Worm (Caenorhabditis elegans) whole organism, L4 larva: ENCODE measurements around the gene srx-125.

Source experiments
- D1046.2 ChIP-seq: fragments of 200-800 bp; sonication (Bioruptor generic); IDR thresholded peaks from 2 replicates; pipeline ENCODE4 v1.3.6; 2022; ENCODE audit warnings: missing genetic modification characterization, missing compliant biosample characterization
- F26F4.8 ChIP-seq: fragments of 200-800 bp; sonication (Bioruptor generic); conservative IDR thresholded peaks from 2 replicates; pipeline ENCODE4 v1.3.6; 2022; ENCODE audit warnings: missing genetic modification characterization, missing compliant biosample characterization
- T26A8.4 ChIP-seq: fragments of 200-800 bp; sonication (Bioruptor generic); IDR thresholded peaks from 2 replicates; pipeline ENCODE4 v1.3.6; 2022; ENCODE audit warnings: missing genetic modification characterization, missing compliant biosample characterization
- Y48G9A.11 ChIP-seq: fragments of 200-800 bp; sonication (Bioruptor generic); IDR thresholded peaks from 2 replicates; pipeline ENCODE4 v1.3.6; 2022; ENCODE audit warnings: missing genetic modification reagents, missing genetic modification characterization, missing compliant biosample characterization
- Y75B8A.6 ChIP-seq: fragments of 200-800 bp; sonication (Bioruptor generic); IDR thresholded peaks from 2 replicates; pipeline ENCODE4 v1.3.6; 2022; ENCODE audit warnings: missing genetic modification reagents, missing genetic modification characterization, missing compliant biosample characterization
- aha-1 ChIP-seq: fragments of 150-350 bp; peaks from one replicate; lab custom pipeline; 2014; ENCODE audit warnings: missing biosample characterization, missing genetic modification characterization
- aly-2 ChIP-seq: sonication (generic microtip); optimal IDR thresholded peaks from 2 replicates; lab custom pipeline; 2018; ENCODE audit warnings: missing biosample characterization, missing genetic modification characterization
- ama-1 ChIP-seq: fragments of 150-350 bp; optimal IDR thresholded peaks from 2 replicates; lab custom pipeline; 2014; ENCODE audit warnings: inconsistent platforms, mixed read lengths
- ceh-32 ChIP-seq: sonication (generic microtip); optimal IDR thresholded peaks from 2 replicates; lab custom pipeline; 2016; ENCODE audit warnings: mild to moderate bottlenecking, missing genetic modification characterization, missing compliant biosample characterization; ENCODE audit not compliant: poor library complexity
- ceh-44 ChIP-seq: fragments of 200-800 bp; sonication (Bioruptor generic); IDR thresholded peaks from 2 replicates; pipeline ENCODE4 v1.3.6; 2022; ENCODE audit warnings: missing genetic modification reagents, missing genetic modification characterization, missing compliant biosample characterization
- ceh-62 ChIP-seq: sonication (generic microtip); optimal IDR thresholded peaks from 2 replicates; lab custom pipeline; 2017; ENCODE audit warnings: missing biosample characterization, missing genetic modification characterization
- cey-2 ChIP-seq: sonication (generic microtip); optimal IDR thresholded peaks from 3 replicates; lab custom pipeline; 2017; ENCODE audit warnings: missing genetic modification characterization, mild to moderate bottlenecking, missing compliant biosample characterization, antibody characterized with exemption, borderline replicate concordance; ENCODE audit not compliant: insufficient read depth
- dpl-1 ChIP-seq: fragments of 150-350 bp; optimal IDR thresholded peaks from 2 replicates; lab custom pipeline; 2014; ENCODE audit warnings: missing biosample characterization, missing genetic modification reagents, missing genetic modification characterization
- hlh-30 ChIP-seq: sonication (generic microtip); optimal IDR thresholded peaks from 2 replicates; lab custom pipeline; 2017; ENCODE audit warnings: antibody characterized with exemption, mild to moderate bottlenecking, missing genetic modification characterization, missing compliant biosample characterization; ENCODE audit not compliant: insufficient read depth
- hmg-1.1 ChIP-seq: fragments of 200-800 bp; sonication (Bioruptor generic); IDR thresholded peaks from 2 replicates; pipeline ENCODE4 v1.3.6; 2022; ENCODE audit warnings: missing genetic modification reagents, missing genetic modification characterization, missing compliant biosample characterization
- jun-1 ChIP-seq: fragments of 150-350 bp; optimal IDR thresholded peaks from 2 replicates; lab custom pipeline; 2014; ENCODE audit warnings: missing biosample characterization, missing genetic modification reagents, missing genetic modification characterization
- lim-7 ChIP-seq: fragments of 200-800 bp; sonication (Bioruptor generic); IDR thresholded peaks from 2 replicates; pipeline ENCODE4 v1.3.6; 2022; ENCODE audit warnings: missing genetic modification characterization, missing compliant biosample characterization
- lin-13 ChIP-seq: fragments of 150-350 bp; optimal IDR thresholded peaks from 2 replicates; lab custom pipeline; 2014; ENCODE audit warnings: missing biosample characterization, missing genetic modification reagents, missing genetic modification characterization
- lin-29 ChIP-seq: fragments of 200-800 bp; sonication (Bioruptor generic); IDR thresholded peaks from 2 replicates; pipeline ENCODE4 v1.3.6; 2022; ENCODE audit warnings: missing genetic modification reagents, missing genetic modification characterization, missing compliant biosample characterization
- lin-38 ChIP-seq: fragments of 200-800 bp; sonication (Bioruptor generic); IDR thresholded peaks from 2 replicates; pipeline ENCODE4 v1.3.6; 2022; ENCODE audit warnings: missing genetic modification reagents, missing genetic modification characterization, missing compliant biosample characterization
- lin-39 ChIP-seq: fragments of 150-350 bp; optimal IDR thresholded peaks from 2 replicates; lab custom pipeline; 2014; ENCODE audit warnings: missing biosample characterization, missing genetic modification reagents, missing genetic modification characterization
- madf-9 ChIP-seq: fragments of 200-800 bp; sonication (Bioruptor generic); conservative IDR thresholded peaks from 2 replicates; pipeline ENCODE4 v1.3.6; 2022; ENCODE audit warnings: missing genetic modification reagents, missing genetic modification characterization, missing compliant biosample characterization
- mdl-1 ChIP-seq, 2 experiments: fragments of 150-350 bp in 1 of 2; sonication (generic microtip) in 1 of 2; optimal IDR thresholded peaks; 2 replicates each; lab custom pipeline; 2014 to 2017; ENCODE audit warnings: missing biosample characterization in 2 of 2, missing genetic modification characterization in 2 of 2
- mep-1 ChIP-seq: fragments of 150-350 bp; sonication (generic microtip); optimal IDR thresholded peaks from 3 replicates; lab custom pipeline; 2014; ENCODE audit warnings: missing biosample characterization, missing genetic modification characterization
- mes-2 ChIP-seq: sonication (generic microtip); optimal IDR thresholded peaks from 2 replicates; lab custom pipeline; 2016; ENCODE audit warnings: missing genotype, mild to moderate bottlenecking, missing genetic modification characterization, missing compliant biosample characterization; ENCODE audit not compliant: poor library complexity, severe bottlenecking
- mxl-2 ChIP-seq: fragments of 200-800 bp; sonication (Bioruptor generic); conservative IDR thresholded peaks from 2 replicates; pipeline ENCODE4 v1.3.6; 2022; ENCODE audit warnings: missing genetic modification reagents, missing genetic modification characterization, missing compliant biosample characterization
- nhr-10 ChIP-seq: fragments of 150-350 bp; optimal IDR thresholded peaks from 2 replicates; lab custom pipeline; 2014; ENCODE audit warnings: missing biosample characterization, missing genetic modification characterization
- nhr-102 ChIP-seq: sonication (generic microtip); optimal IDR thresholded peaks from 2 replicates; lab custom pipeline; 2016; ENCODE audit warnings: mild to moderate bottlenecking, missing genetic modification characterization, moderate library complexity, missing compliant biosample characterization
- nhr-11 ChIP-seq: fragments of 150-350 bp; optimal IDR thresholded peaks from 2 replicates; lab custom pipeline; 2014; ENCODE audit warnings: missing biosample characterization, missing genetic modification characterization
- nhr-237 ChIP-seq: sonication (generic microtip); optimal IDR thresholded peaks from 2 replicates; lab custom pipeline; 2017; ENCODE audit warnings: missing biosample characterization, missing genetic modification characterization
- nhr-25 ChIP-seq: sonication (generic microtip); optimal IDR thresholded peaks from 2 replicates; lab custom pipeline; 2017; ENCODE audit warnings: missing genetic modification characterization, mild to moderate bottlenecking, missing compliant biosample characterization, antibody characterized with exemption, moderate library complexity, borderline replicate concordance; ENCODE audit not compliant: insufficient read depth
- nhr-28 ChIP-seq: fragments of 150-350 bp; optimal IDR thresholded peaks from 2 replicates; lab custom pipeline; 2014; ENCODE audit warnings: missing biosample characterization, missing genetic modification characterization
- nhr-6 ChIP-seq: fragments of 150-350 bp; optimal IDR thresholded peaks from 2 replicates; lab custom pipeline; 2014; ENCODE audit warnings: missing biosample characterization, missing genetic modification characterization
- nhr-77 ChIP-seq: fragments of 150-350 bp; optimal IDR thresholded peaks from 2 replicates; lab custom pipeline; 2014; ENCODE audit warnings: missing biosample characterization, missing genetic modification characterization
- pha-4 ChIP-seq, 2 experiments: fragments of 150-350 bp in 1 of 2; fragments of 200-800 bp in 1 of 2; sonication (Bioruptor generic) in 1 of 2; IDR thresholded peaks in 1 of 2; optimal IDR thresholded peaks in 1 of 2; 2 replicates each; pipeline versions ENCODE4 v1.3.6 to Lab custom; 2014 to 2022; ENCODE audit warnings: missing genetic modification characterization in 2 of 2, missing genetic modification reagents in 2 of 2, missing biosample characterization in 1 of 2, missing compliant biosample characterization in 1 of 2
- php-3 ChIP-seq: fragments of 200-800 bp; sonication (Bioruptor generic); IDR thresholded peaks from 2 replicates; pipeline ENCODE4 v1.3.6; 2022; ENCODE audit warnings: missing genetic modification reagents, missing genetic modification characterization, missing compliant biosample characterization
- sdz-12 ChIP-seq: fragments of 200-800 bp; sonication (Bioruptor generic); optimal IDR thresholded peaks from 2 replicates; lab custom pipeline; 2018; ENCODE audit warnings: mild to moderate bottlenecking, missing genetic modification characterization, missing compliant biosample characterization
- skn-1 ChIP-seq: fragments of 150-350 bp; optimal IDR thresholded peaks from 2 replicates; lab custom pipeline; 2014; ENCODE audit warnings: missing biosample characterization, missing genetic modification characterization
- snpc-1.2 ChIP-seq: fragments of 200-800 bp; sonication (Bioruptor generic); IDR thresholded peaks from 2 replicates; pipeline ENCODE4 v1.3.6; 2022; ENCODE audit warnings: missing genetic modification reagents, missing genetic modification characterization, missing compliant biosample characterization
- spr-1 ChIP-seq: sonication (generic microtip); optimal IDR thresholded peaks from 2 replicates; lab custom pipeline; 2016; ENCODE audit warnings: mild to moderate bottlenecking, missing genetic modification characterization, missing compliant biosample characterization
- tag-97 ChIP-seq: fragments of 200-800 bp; sonication (Bioruptor generic); IDR thresholded peaks from 2 replicates; pipeline ENCODE4 v1.3.6; 2022; ENCODE audit warnings: missing genetic modification characterization, missing compliant biosample characterization
- unc-39 ChIP-seq: sonication (generic microtip); optimal IDR thresholded peaks from 2 replicates; lab custom pipeline; 2017; ENCODE audit warnings: missing biosample characterization, missing genetic modification characterization
- unc-62 ChIP-seq, 3 experiments: fragments of 150-350 bp in 1 of 3; sonication (generic microtip); optimal IDR thresholded peaks in 2 of 3; peaks in 1 of 3; 1 replicate in 1 of 3; 2 replicates in 2 of 3; lab custom pipeline; 2014 to 2017; ENCODE audit warnings: missing biosample characterization in 3 of 3, missing genetic modification characterization in 3 of 3, missing genetic modification reagents in 3 of 3, missing genotype in 1 of 3
- vab-7 ChIP-seq: fragments of 200-800 bp; sonication (Bioruptor generic); IDR thresholded peaks from 2 replicates; pipeline ENCODE4 v1.3.6; 2022; ENCODE audit warnings: missing genetic modification reagents, missing genetic modification characterization, missing compliant biosample characterization
- zfp-2 ChIP-seq: sonication (generic microtip); optimal IDR thresholded peaks from 2 replicates; lab custom pipeline; 2016; ENCODE audit warnings: mild to moderate bottlenecking, missing genetic modification characterization, missing compliant biosample characterization
- zfp-3 ChIP-seq: fragments of 200-800 bp; sonication (Bioruptor generic); conservative IDR thresholded peaks from 2 replicates; pipeline ENCODE4 v1.3.6; 2022; ENCODE audit warnings: missing genetic modification reagents, missing genetic modification characterization, missing compliant biosample characterization
- ztf-7 ChIP-seq: fragments of 150-350 bp; optimal IDR thresholded peaks from 2 replicates; lab custom pipeline; 2014; ENCODE audit warnings: missing biosample characterization, missing genetic modification characterization

Gene srx-125

ce11 chrV:13374532-13374931 lies 7.4 kb downstream of the srx-125 start (continued):
- no peak for TF ChIP-seq lim-7 (GFP tag; lab: Robert Waterston, UW)
- peak; percentile 83 for TF ChIP-seq nhr-25 (tag; lab: Kevin White, UChicago)
- TF ChIP-seq hmg-1.1 (GFP tag; lab: Robert Waterston, UW): no peak

ce11 chrV:13375861-13376260 lies 8.7 kb downstream of the srx-125 start:
- peak; percentile 89 for TF ChIP-seq aha-1 (tag; lab: Kevin White, UChicago)
- no peak for TF ChIP-seq jun-1 (tag; lab: Kevin White, UChicago)
- no peak for TF ChIP-seq snpc-1.2
- TF ChIP-seq nhr-237 (tag; lab: Kevin White, UChicago): no peak
- TF ChIP-seq ceh-44 (GFP tag; lab: Robert Waterston, UW): no peak
- peak; percentile 17 for TF ChIP-seq mep-1 (tag; lab: Kevin White, UChicago)
- TF ChIP-seq zfp-3 (GFP tag; lab: Robert Waterston, UW): no peak
- no peak for TF ChIP-seq spr-1 (tag; lab: Kevin White, UChicago)
- peak; percentile 18 for TF ChIP-seq mes-2 (tag; lab: Kevin White, UChicago)
- TF ChIP-seq vab-7 (GFP tag; lab: Robert Waterston, UW): no peak
- no peak for TF ChIP-seq ceh-62 (tag; lab: Kevin White, UChicago)
- no peak for TF ChIP-seq dpl-1 (GFP tag; lab: Kevin White, UChicago)
- TF ChIP-seq D1046.2: no peak
- TF ChIP-seq nhr-25 (tag; lab: Kevin White, UChicago): peak; percentile 84
- no peak for TF ChIP-seq aly-2

- TF ChIP-seq lin-38 (no peak), F26F4.8 (GFP tag; lab: Robert Waterston, UW) (no peak), Y75B8A.6 (GFP tag; lab: Robert Waterston, UW) (no peak), T26A8.4 (GFP tag; lab: Robert Waterston, UW) (no peak), ceh-32 (tag; lab: Kevin White, UChicago) (no peak), lin-29 (GFP tag; lab: Robert Waterston, UW) (no peak), nhr-28 (tag; lab: Kevin White, UChicago) (peak; percentile 62), tag-97 (no peak), skn-1 (no peak), nhr-6 (tag; lab: Kevin White, UChicago) (peak; percentile 65), ztf-7 (no peak), ama-1 (lab: Kevin White, UChicago) (no peak), nhr-77 (tag; lab: Kevin White, UChicago) (peak; percentile 79), mxl-2 (GFP tag; lab: Robert Waterston, UW) (no peak), lin-39 (tag; lab: Kevin White, UChicago) (no peak), unc-39 (no peak), sdz-12 (no peak), zfp-2 (tag; lab: Kevin White, UChicago) (no peak), lin-13 (GFP tag; lab: Kevin White, UChicago) (no peak), nhr-10 (no peak), mdl-1 (tag; optimal IDR thresholded peaks at IDR 0.05; lab: Kevin White, UChicago) (peak in 1 of 2 experiments; percentile 26), Y48G9A.11 (GFP tag; lab: Robert Waterston, UW) (no peak), lim-7 (GFP tag; lab: Robert Waterston, UW) (no peak), nhr-11 (tag; lab: Kevin White, UChicago) (no peak), dpl-1 (GFP tag; lab: Kevin White, UChicago) (no peak), php-3 (GFP tag; lab: Robert Waterston, UW) (peak; percentile 71), pha-4 (GFP tag; IDR thresholded peaks at IDR 0.05; lab: Robert Waterston, UW) (no peak), pha-4 (tag; optimal IDR thresholded peaks at IDR 0.05; lab: Kevin White, UChicago) (no peak), unc-62 (GFP tag; optimal IDR thresholded peaks at IDR 0.05 in 1 of 2; lab: Kevin White, UChicago) (no peak), unc-62 (tag; optimal IDR thresholded peaks at IDR 0.05; lab: Kevin White, UChicago) (no peak), madf-9 (GFP tag; lab: Robert Waterston, UW) (no peak), cey-2 (tag; lab: Kevin White, UChicago) (peak; percentile 50), nhr-102 (tag; lab: Kevin White, UChicago) (peak; percentile 52), hlh-30 (peak; percentile 69)
Measured at ce11 chrV:13377130-13377529, 10.0 kb downstream of the srx-125 start.
